Worm (Caenorhabditis elegans) whole organism, L4 larva: Measurements from ENCODE around the gene fre-1.

Experiments used
- D1046.2 ChIP-seq: fragments of 200-800 bp; sonication (Bioruptor generic); IDR thresholded peaks from 2 replicates; pipeline ENCODE4 v1.3.6; 2022; ENCODE audit warnings: missing genetic modification characterization, missing compliant biosample characterization
- F44E2.7 ChIP-seq: fragments of 200-800 bp; sonication (Bioruptor generic); IDR thresholded peaks from 2 replicates; pipeline ENCODE4 v2.1.2; 2022; ENCODE audit warnings: missing genetic modification characterization, missing compliant biosample characterization
- Y48G9A.11 ChIP-seq: fragments of 200-800 bp; sonication (Bioruptor generic); IDR thresholded peaks from 2 replicates; pipeline ENCODE4 v1.3.6; 2022; ENCODE audit warnings: missing genetic modification reagents, missing genetic modification characterization, missing compliant biosample characterization
- Y5F2A.4 ChIP-seq: fragments of 200-800 bp; sonication (Bioruptor generic); optimal IDR thresholded peaks from 2 replicates; lab custom pipeline; 2018; ENCODE audit warnings: mild to moderate bottlenecking, missing genetic modification characterization, missing compliant biosample characterization
- ceh-44 ChIP-seq: fragments of 200-800 bp; sonication (Bioruptor generic); IDR thresholded peaks from 2 replicates; pipeline ENCODE4 v1.3.6; 2022; ENCODE audit warnings: missing genetic modification reagents, missing genetic modification characterization, missing compliant biosample characterization
- ctbp-1 ChIP-seq: fragments of 200-800 bp; sonication (Bioruptor generic); IDR thresholded peaks from 2 replicates; pipeline ENCODE4 v1.3.6; 2022; ENCODE audit warnings: missing genetic modification reagents, missing genetic modification characterization, missing compliant biosample characterization
- dve-1 ChIP-seq: sonication (generic microtip); optimal IDR thresholded peaks from 2 replicates; lab custom pipeline; 2017; ENCODE audit warnings: antibody characterized with exemption, mild to moderate bottlenecking, missing genetic modification characterization, missing compliant biosample characterization; ENCODE audit not compliant: insufficient read depth
- gei-8 ChIP-seq: fragments of 200-800 bp; sonication (Bioruptor generic); optimal IDR thresholded peaks from 2 replicates; lab custom pipeline; 2018; ENCODE audit warnings: mild to moderate bottlenecking, missing genetic modification characterization, missing compliant biosample characterization
- hif-1 ChIP-seq, 2 experiments: sonication (generic microtip); optimal IDR thresholded peaks; 2 replicates each; lab custom pipeline; 2016 to 2017; ENCODE audit warnings: missing compliant biosample characterization in 2 of 2, missing genetic modification characterization in 2 of 2, missing genetic modification reagents in 2 of 2, missing genotype in 2 of 2, mild to moderate bottlenecking in 1 of 2
- jun-1 ChIP-seq: fragments of 150-350 bp; optimal IDR thresholded peaks from 2 replicates; lab custom pipeline; 2014; ENCODE audit warnings: missing biosample characterization, missing genetic modification reagents, missing genetic modification characterization
- lim-7 ChIP-seq: fragments of 200-800 bp; sonication (Bioruptor generic); IDR thresholded peaks from 2 replicates; pipeline ENCODE4 v1.3.6; 2022; ENCODE audit warnings: missing genetic modification characterization, missing compliant biosample characterization
- lin-1 ChIP-seq: fragments of 200-800 bp; sonication (Bioruptor generic); IDR thresholded peaks from 2 replicates; pipeline ENCODE4 v1.3.6; 2022; ENCODE audit warnings: missing genetic modification reagents, missing genetic modification characterization, missing compliant biosample characterization
- lin-13 ChIP-seq: fragments of 150-350 bp; optimal IDR thresholded peaks from 2 replicates; lab custom pipeline; 2014; ENCODE audit warnings: missing biosample characterization, missing genetic modification reagents, missing genetic modification characterization
- lin-38 ChIP-seq: fragments of 200-800 bp; sonication (Bioruptor generic); IDR thresholded peaks from 2 replicates; pipeline ENCODE4 v1.3.6; 2022; ENCODE audit warnings: missing genetic modification reagents, missing genetic modification characterization, missing compliant biosample characterization
- lin-39 ChIP-seq: fragments of 150-350 bp; optimal IDR thresholded peaks from 2 replicates; lab custom pipeline; 2014; ENCODE audit warnings: missing biosample characterization, missing genetic modification reagents, missing genetic modification characterization
- mep-1 ChIP-seq: fragments of 150-350 bp; sonication (generic microtip); optimal IDR thresholded peaks from 3 replicates; lab custom pipeline; 2014; ENCODE audit warnings: missing biosample characterization, missing genetic modification characterization
- mxl-3 ChIP-seq: fragments of 200-800 bp; sonication (Bioruptor generic); optimal IDR thresholded peaks from 2 replicates; lab custom pipeline; 2018; ENCODE audit warnings: mild to moderate bottlenecking, missing genetic modification characterization, missing compliant biosample characterization
- nhr-6 ChIP-seq: fragments of 150-350 bp; optimal IDR thresholded peaks from 2 replicates; lab custom pipeline; 2014; ENCODE audit warnings: missing biosample characterization, missing genetic modification characterization
- sdz-12 ChIP-seq: fragments of 200-800 bp; sonication (Bioruptor generic); optimal IDR thresholded peaks from 2 replicates; lab custom pipeline; 2018; ENCODE audit warnings: mild to moderate bottlenecking, missing genetic modification characterization, missing compliant biosample characterization
- set-16 ChIP-seq: fragments of 200-800 bp; sonication (Bioruptor generic); IDR thresholded peaks from 2 replicates; pipeline ENCODE4 v1.3.6; 2022; ENCODE audit warnings: missing genetic modification reagents, missing genetic modification characterization, missing compliant biosample characterization
- snpc-1.2 ChIP-seq: fragments of 200-800 bp; sonication (Bioruptor generic); IDR thresholded peaks from 2 replicates; pipeline ENCODE4 v1.3.6; 2022; ENCODE audit warnings: missing genetic modification reagents, missing genetic modification characterization, missing compliant biosample characterization
- zfp-2 ChIP-seq: sonication (generic microtip); optimal IDR thresholded peaks from 2 replicates; lab custom pipeline; 2016; ENCODE audit warnings: mild to moderate bottlenecking, missing genetic modification characterization, missing compliant biosample characterization

Gene fre-1

ce11 chrV:20037287-20037686, 50.2 kb downstream of the fre-1 start, which contains the start of gene Y113G7A.16:
TSS of gene Y113G7A.16 (plus strand) at chrV:20037587.
- TF ChIP-seq lin-39 (tag; lab: Kevin White, UChicago) (no peak), zfp-2 (tag; lab: Kevin White, UChicago) (no peak), mxl-3 (GFP tag; lab: Kevin White, UChicago) (no peak), D1046.2 (GFP tag; lab: Robert Waterston, UW) (no peak), hif-1 (tag; optimal IDR thresholded peaks at IDR 0.05; lab: Kevin White, UChicago) (no peak), lin-1 (GFP tag; lab: Robert Waterston, UW) (no peak), set-16 (GFP tag; lab: Robert Waterston, UW) (no peak), dve-1 (tag; lab: Kevin White, UChicago) (no peak), mep-1 (tag; lab: Kevin White, UChicago) (no peak), lin-13 (GFP tag; lab: Kevin White, UChicago) (no peak), ctbp-1 (GFP tag; lab: Robert Waterston, UW) (no peak), sdz-12 (GFP tag; lab: Kevin White, UChicago) (no peak), lim-7 (no peak), ceh-44 (GFP tag; lab: Robert Waterston, UW) (no peak), Y48G9A.11 (GFP tag; lab: Robert Waterston, UW) (no peak), Y5F2A.4 (GFP tag; lab: Kevin White, UChicago) (no peak), nhr-6 (tag; lab: Kevin White, UChicago) (no peak), snpc-1.2 (no peak), gei-8 (GFP tag; lab: Kevin White, UChicago) (no peak), lin-38 (GFP tag; lab: Robert Waterston, UW) (no peak)

DNA sequence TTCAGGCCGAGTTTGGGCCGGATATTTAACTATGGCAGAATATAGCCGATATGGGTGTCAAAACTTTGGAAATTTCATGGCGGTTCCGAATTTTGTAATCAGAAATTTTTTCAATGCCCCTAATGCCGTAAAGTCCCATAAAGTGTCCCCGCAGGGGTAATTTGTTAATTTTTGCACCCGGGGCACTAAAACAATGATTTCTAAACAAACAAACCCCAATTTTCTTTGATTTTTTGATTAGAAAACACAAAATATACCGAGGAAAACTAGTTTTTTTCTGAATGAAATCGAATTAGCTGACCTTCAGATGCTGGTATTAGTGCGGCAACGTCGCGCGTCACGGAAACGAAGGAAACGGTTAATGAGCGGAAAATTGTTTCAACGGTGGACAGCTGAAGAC, 52.6 kb downstream of the fre-1 start:
- TF ChIP-seq F44E2.7 (GFP tag; lab: Robert Waterston, UW) (0 out of 2 replicates have a peak, but pooled peaks have one; percentile 62), jun-1 (tag; lab: Kevin White, UChicago) (no peak)
- TF ChIP-seq, all 104 proteins: peak for 1
